Fruit fly (Drosophila melanogaster) whole organism, pupa: ENCODE measurements around the gene mRpL47.

Experiments used
- CG10348 ChIP-seq: fragments of 200-800 bp; sonication (Bioruptor generic); IDR thresholded peaks from 2 replicates; pipeline ENCODE4 v1.3.6; 2022; ENCODE audit warnings: missing biosample characterization, missing genetic modification characterization
- CG12605 ChIP-seq: fragments of 200-800 bp; sonication (Bioruptor generic); IDR thresholded peaks from 2 replicates; pipeline ENCODE4 v1.3.6; 2022; ENCODE audit warnings: missing biosample characterization, missing genetic modification characterization
- CG13204 ChIP-seq: fragments of 200-800 bp; sonication (Bioruptor generic); optimal IDR thresholded peaks from 2 replicates; lab custom pipeline; 2018; ENCODE audit warnings: missing biosample characterization, mild to moderate bottlenecking, missing genetic modification characterization, moderate library complexity
- CG14655 ChIP-seq: fragments of 200-800 bp; sonication (Bioruptor generic); optimal IDR thresholded peaks from 3 replicates; lab custom pipeline; 2017; ENCODE audit warnings: mild to moderate bottlenecking, missing biosample characterization, missing genetic modification reagents, missing genetic modification characterization
- CG15710 ChIP-seq: fragments of 200-800 bp; sonication (Bioruptor generic); optimal IDR thresholded peaks from 2 replicates; lab custom pipeline; 2018; ENCODE audit warnings: missing biosample characterization, mild to moderate bottlenecking, missing genetic modification characterization, moderate library complexity
- CG17806 ChIP-seq: fragments of 200-800 bp; sonication (Bioruptor generic); optimal IDR thresholded peaks from 2 replicates; lab custom pipeline; 2018; ENCODE audit warnings: missing biosample characterization, mild to moderate bottlenecking, missing genetic modification characterization, moderate library complexity
- CG32121 ChIP-seq: fragments of 200-800 bp; sonication (Bioruptor generic); IDR thresholded peaks from 2 replicates; pipeline ENCODE4 v1.3.6; 2022; ENCODE audit warnings: missing biosample characterization, missing genetic modification characterization
- CG34367 ChIP-seq: fragments of 200-800 bp; sonication (Bioruptor generic); optimal IDR thresholded peaks from 2 replicates; lab custom pipeline; 2018; ENCODE audit warnings: missing biosample characterization, mild to moderate bottlenecking, missing genetic modification characterization
- CG4496 ChIP-seq: fragments of 200-800 bp; sonication (Bioruptor generic); IDR thresholded peaks from 3 replicates; pipeline ENCODE4 v1.3.6; 2022; ENCODE audit warnings: missing biosample characterization, missing genetic modification characterization
- CG8159 ChIP-seq: fragments of 200-800 bp; sonication (Bioruptor generic); optimal IDR thresholded peaks from 3 replicates; lab custom pipeline; 2018; ENCODE audit warnings: missing biosample characterization, mild to moderate bottlenecking, missing genetic modification characterization, moderate library complexity
- CG8301 ChIP-seq: fragments of 200-800 bp; sonication (Bioruptor generic); optimal IDR thresholded peaks from 2 replicates; lab custom pipeline; 2018; ENCODE audit warnings: missing biosample characterization, mild to moderate bottlenecking, missing genetic modification characterization
- CG9948 ChIP-seq: fragments of 200-800 bp; sonication (Bioruptor generic); optimal IDR thresholded peaks from 2 replicates; lab custom pipeline; 2018; ENCODE audit warnings: missing biosample characterization, mild to moderate bottlenecking, missing genetic modification characterization, moderate library complexity
- D1 ChIP-seq: fragments of 200-800 bp; sonication (Bioruptor generic); optimal IDR thresholded peaks from 2 replicates; lab custom pipeline; 2018; ENCODE audit warnings: missing biosample characterization, mild to moderate bottlenecking, missing genetic modification characterization, moderate library complexity
- EcR ChIP-seq: fragments of 200-800 bp; sonication (Bioruptor generic); optimal IDR thresholded peaks from 3 replicates; lab custom pipeline; 2019; ENCODE audit warnings: missing biosample characterization, missing genetic modification characterization, mild to moderate bottlenecking, moderate library complexity, missing genetic modification reagents
- Ets98B ChIP-seq: fragments of 200-800 bp; sonication (Bioruptor generic); IDR thresholded peaks from 2 replicates; pipeline ENCODE4 v1.3.6; 2022; ENCODE audit warnings: missing biosample characterization, missing genetic modification characterization
- Pif1A ChIP-seq: fragments of 200-800 bp; sonication (Bioruptor generic); optimal IDR thresholded peaks from 3 replicates; lab custom pipeline; 2016; ENCODE audit warnings: missing biosample characterization, missing genetic modification characterization
- Pif1B ChIP-seq: fragments of 200-800 bp; sonication (Bioruptor generic); optimal IDR thresholded peaks from 3 replicates; lab custom pipeline; 2016; ENCODE audit warnings: missing biosample characterization, missing genetic modification characterization
- Snoo ChIP-seq: fragments of 200-800 bp; sonication (Bioruptor generic); optimal IDR thresholded peaks from 3 replicates; lab custom pipeline; 2017; ENCODE audit warnings: missing biosample characterization, mild to moderate bottlenecking, missing genetic modification characterization, inconsistent platforms
- fd96Ca ChIP-seq: fragments of 200-800 bp; sonication (Bioruptor generic); IDR thresholded peaks from 3 replicates; pipeline ENCODE4 v1.3.6; 2022; ENCODE audit warnings: missing biosample characterization, missing genetic modification characterization
- gl ChIP-seq: fragments of 200-800 bp; sonication (Bioruptor generic); optimal IDR thresholded peaks from 2 replicates; lab custom pipeline; 2018; ENCODE audit warnings: missing biosample characterization, mild to moderate bottlenecking, missing genetic modification characterization
- rn ChIP-seq: fragments of 200-800 bp; sonication (Bioruptor generic); IDR thresholded peaks from 2 replicates; pipeline ENCODE4 v1.3.6; 2022; ENCODE audit warnings: missing biosample characterization, missing genetic modification characterization

The mRpL47 gene

DNA sequence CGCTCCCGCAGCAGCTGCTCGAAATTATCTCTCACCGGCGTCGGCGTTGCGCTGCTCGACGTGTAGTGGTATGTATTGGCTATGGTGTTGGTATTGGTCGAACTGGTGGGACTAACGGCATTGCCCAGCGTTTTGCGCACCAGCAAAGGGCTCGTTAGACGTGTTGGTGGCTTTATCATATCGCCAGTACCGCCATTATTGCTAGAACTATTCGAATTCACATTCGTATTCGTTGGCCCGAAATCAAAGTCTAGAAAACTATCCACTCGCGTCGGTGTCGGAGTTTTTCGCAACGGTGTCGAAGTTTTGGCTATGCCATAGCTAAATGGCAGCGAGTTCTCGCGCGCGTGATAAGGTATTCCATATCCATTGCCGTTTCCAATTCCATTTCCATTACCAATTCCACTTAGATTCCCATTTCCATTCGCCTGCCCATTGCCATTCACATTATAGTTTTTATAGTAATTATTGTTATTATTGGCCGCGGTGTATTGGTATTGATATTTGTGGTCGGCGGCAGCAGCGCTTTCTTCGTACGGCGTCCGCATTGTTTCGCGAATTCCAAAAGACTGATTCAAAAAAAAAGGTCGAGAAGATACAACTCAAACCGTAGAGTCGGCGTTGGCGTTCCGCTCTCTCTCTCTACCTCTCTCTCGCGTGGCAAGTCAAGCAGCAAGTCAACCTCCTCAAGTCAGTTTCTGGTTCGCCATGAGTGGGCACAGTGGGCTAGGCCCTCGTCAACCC, 16.9 kb upstream of the mRpL47 start, which contains the start of gene by:
Gene by, minus strand, starts transcription at position 575 of the 744 bp plus-strand sequence.
- no peak for TF ChIP-seq CG8159 (tag; lab: Kevin White, UChicago)
- TF ChIP-seq CG10348 = no peak
- no peak for TF ChIP-seq fd96Ca (GFP tag; lab: Robert Waterston, UW)
- no peak for TF ChIP-seq CG9948 (tag; lab: Kevin White, UChicago)
- TF ChIP-seq gl = no peak
- TF ChIP-seq CG15710 (tag; lab: Kevin White, UChicago) = no peak
- TF ChIP-seq EcR (GFP tag; lab: Kevin White, UChicago) = no peak
- TF ChIP-seq CG8301 (tag; lab: Kevin White, UChicago) = no peak
- no peak for TF ChIP-seq CG14655 (GFP tag; lab: Kevin White, UChicago)
- TF ChIP-seq CG32121 (GFP tag; lab: Robert Waterston, UW) = no peak
- TF ChIP-seq D1 (tag; lab: Kevin White, UChicago) = no peak
- TF ChIP-seq Ets98B (GFP tag; lab: Robert Waterston, UW) = no peak; the same call in 1 of the 2 replicates
- TF ChIP-seq rn (GFP tag; lab: Robert Waterston, UW) = no peak
- no peak; the same call in 1 of the 2 replicates for TF ChIP-seq CG12605 (GFP tag; lab: Robert Waterston, UW)
- TF ChIP-seq Snoo (tag; lab: Kevin White, UChicago) = no peak
- no peak; the same call in 2 of the 3 replicates for TF ChIP-seq CG4496 (GFP tag; lab: Robert Waterston, UW)
- no peak for TF ChIP-seq CG34367 (tag; lab: Kevin White, UChicago)

DNA sequence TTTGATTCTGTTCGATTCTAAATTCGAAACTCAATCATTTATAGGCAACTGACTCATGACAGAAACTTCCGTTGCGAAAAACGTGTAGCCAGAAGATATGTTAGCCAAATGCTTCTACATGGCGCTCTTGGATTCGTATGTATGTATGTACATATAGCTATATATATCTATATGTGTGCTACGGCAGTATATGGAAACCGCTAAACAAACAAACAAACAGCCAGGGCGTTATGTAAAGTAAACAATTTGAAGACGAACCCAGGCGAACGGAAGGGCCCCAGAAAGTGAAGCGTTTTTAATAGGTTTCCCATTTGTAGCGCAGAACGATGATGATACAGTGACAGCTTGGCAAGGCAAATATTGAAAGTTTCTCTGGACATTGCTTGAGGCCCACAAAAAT, 14.2 kb upstream of the mRpL47 start:
- TF ChIP-seq CG15710 (tag; lab: Kevin White, UChicago) = no peak
- TF ChIP-seq CG4496 (GFP tag; lab: Robert Waterston, UW) = no peak
- no peak for TF ChIP-seq CG32121 (GFP tag; lab: Robert Waterston, UW)
- no peak for TF ChIP-seq CG8301 (tag; lab: Kevin White, UChicago)
- TF ChIP-seq CG13204 (GFP tag; lab: Kevin White, UChicago) = no peak
- no peak for TF ChIP-seq D1 (tag; lab: Kevin White, UChicago)
- no peak for TF ChIP-seq rn (GFP tag; lab: Robert Waterston, UW)
- TF ChIP-seq Pif1A (GFP tag; lab: Kevin White, UChicago) = no peak
- no peak for TF ChIP-seq fd96Ca (GFP tag; lab: Robert Waterston, UW)
- no peak for TF ChIP-seq CG8159 (tag; lab: Kevin White, UChicago)
- no peak for TF ChIP-seq CG17806 (tag; lab: Kevin White, UChicago)
- no peak for TF ChIP-seq gl
- no peak for TF ChIP-seq Pif1B
- no peak for TF ChIP-seq CG9948 (tag; lab: Kevin White, UChicago)
- TF ChIP-seq Snoo (tag; lab: Kevin White, UChicago) = no peak

DNA sequence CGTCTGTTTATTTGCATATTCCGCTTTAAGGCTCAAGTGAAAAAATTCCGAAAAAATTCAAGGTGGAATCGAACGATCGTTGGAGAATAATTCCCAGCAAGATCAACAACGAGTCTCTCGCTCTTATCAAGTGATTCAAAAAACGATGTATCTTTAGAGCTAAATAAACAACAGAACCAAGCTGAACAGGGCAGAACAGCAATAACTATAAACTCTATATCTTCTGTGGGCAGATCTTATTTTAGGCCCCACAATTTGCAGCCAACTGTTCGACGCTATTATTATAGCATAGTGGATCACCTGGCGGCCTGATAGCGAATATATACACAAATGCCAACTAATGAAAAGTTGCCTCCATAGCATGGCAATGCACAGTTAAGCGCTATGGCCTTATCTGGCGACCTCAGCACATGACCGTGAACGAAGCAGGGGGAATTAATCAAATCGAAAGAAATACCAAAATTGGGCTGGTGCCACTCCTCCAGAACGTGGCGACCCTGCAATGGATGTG, 13.7 kb upstream of the mRpL47 start:
- TF ChIP-seq CG10348 (no peak), CG4496 (GFP tag; lab: Robert Waterston, UW) (no peak), CG8301 (tag; lab: Kevin White, UChicago) (no peak), CG9948 (tag; lab: Kevin White, UChicago) (no peak), CG8159 (tag; lab: Kevin White, UChicago) (no peak), CG13204 (GFP tag; lab: Kevin White, UChicago) (no peak), D1 (tag; lab: Kevin White, UChicago) (no peak), CG14655 (GFP tag; lab: Kevin White, UChicago) (no peak), Pif1A (GFP tag; lab: Kevin White, UChicago) (no peak), Ets98B (GFP tag; lab: Robert Waterston, UW) (no peak), Pif1B (no peak), CG32121 (GFP tag; lab: Robert Waterston, UW) (no peak), Snoo (tag; lab: Kevin White, UChicago) (no peak), CG15710 (tag; lab: Kevin White, UChicago) (no peak)

DNA sequence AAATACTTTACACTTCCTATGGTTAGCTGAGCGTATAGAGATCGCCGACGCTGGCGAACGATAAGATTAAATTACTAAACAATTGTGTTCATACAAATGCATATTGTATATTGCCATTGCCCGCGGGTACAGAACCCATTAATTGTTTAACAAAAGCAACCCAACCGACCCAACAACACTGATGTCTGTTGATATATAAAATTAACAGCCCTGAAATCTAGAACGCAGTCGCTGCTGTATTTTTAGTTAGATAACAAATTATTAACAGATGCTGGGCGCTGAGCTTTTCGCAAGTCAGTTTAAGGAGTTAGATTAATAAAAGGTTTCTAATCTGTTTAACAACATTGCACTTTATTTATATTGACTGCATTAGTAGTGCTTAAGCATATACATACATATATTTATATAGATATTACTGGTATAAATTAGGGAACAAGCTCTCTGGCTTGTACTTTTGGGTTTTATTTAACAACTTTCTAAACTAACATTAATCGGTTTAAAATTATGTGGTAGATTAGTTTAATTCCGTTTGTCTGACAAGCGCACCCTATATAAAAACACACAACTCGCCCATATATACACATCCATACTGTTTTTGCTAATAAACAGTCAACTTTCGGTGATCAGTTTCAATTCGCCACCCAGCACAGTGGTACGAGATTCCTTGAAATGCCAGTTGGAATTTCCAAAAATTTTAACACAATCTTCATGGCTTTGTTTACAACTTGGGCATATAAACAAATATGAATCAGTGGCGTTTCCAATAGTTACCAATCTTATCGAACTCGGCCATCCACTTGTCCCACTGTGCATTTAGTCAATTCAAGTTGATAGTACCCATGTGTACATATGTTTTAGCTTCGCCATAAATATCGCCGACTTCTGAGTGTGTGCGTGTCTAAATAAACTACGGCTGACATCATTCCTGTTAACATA, 12.5 kb upstream of the mRpL47 start:
- TF ChIP-seq CG8159 (tag; lab: Kevin White, UChicago) (no peak), CG15710 (tag; lab: Kevin White, UChicago) (no peak), CG8301 (tag; lab: Kevin White, UChicago) (peak; percentile 84), CG32121 (GFP tag; lab: Robert Waterston, UW) (peak; percentile 94), CG4496 (GFP tag; lab: Robert Waterston, UW) (peak; percentile 97), CG17806 (tag; lab: Kevin White, UChicago) (peak; percentile 82), rn (GFP tag; lab: Robert Waterston, UW) (peak; percentile 80), CG10348 (peak; percentile 71), fd96Ca (GFP tag; lab: Robert Waterston, UW) (peak; percentile 97), Pif1B (no peak), D1 (tag; lab: Kevin White, UChicago) (no peak), Snoo (tag; lab: Kevin White, UChicago) (peak; percentile 79), EcR (GFP tag; lab: Kevin White, UChicago) (no peak), gl (peak; percentile 62), CG14655 (GFP tag; lab: Kevin White, UChicago) (no peak), Pif1A (GFP tag; lab: Kevin White, UChicago) (peak; percentile 91), CG13204 (GFP tag; lab: Kevin White, UChicago) (no peak), CG34367 (tag; lab: Kevin White, UChicago) (no peak), CG12605 (GFP tag; lab: Robert Waterston, UW) (peak; percentile 88), CG9948 (tag; lab: Kevin White, UChicago) (peak; percentile 76), Ets98B (GFP tag; lab: Robert Waterston, UW) (peak; percentile 96)
